Fruit fly (Drosophila melanogaster): ENCODE measurements around the gene RpL34a.

RpL34a gene

dm6 chr3R:26036153-26037144 is 22.6 kb downstream of the RpL34a start (continued):
- TF ChIP-seq nau (GFP tag; optimal IDR thresholded peaks at IDR 0.05) (peak; percentile 78), pho (GFP tag; optimal IDR thresholded peaks at IDR 0.05) (peak; percentile 19), hbn (GFP tag; IDR thresholded peaks at IDR 0.05; ENCODE audit: partially characterized antibody) (0 out of 2 replicates have a peak, but pooled peaks have one; percentile 25), pan (optimal IDR thresholded peaks at IDR 0.05) (no peak), pan (GFP tag; optimal IDR thresholded peaks at IDR 0.05 in 1 of 2, IDR thresholded peaks at IDR 0.05 in 1 of 2) (peak in 1 of 2 experiments; percentile 29), Gug (GFP tag; IDR thresholded peaks at IDR 0.05) (peak; percentile 17; the same call in 1 of the 4 replicates), pb (GFP tag; optimal IDR thresholded peaks at IDR 0.05) (peak; percentile 37), Sry-δ (GFP tag; optimal IDR thresholded peaks at IDR 0.05) (no peak), CG31388 (GFP tag; optimal IDR thresholded peaks at IDR 0.05) (peak; percentile 55), CG8388 (GFP tag; optimal IDR thresholded peaks at IDR 0.05) (peak; percentile 95), CG17361 (GFP tag; IDR thresholded peaks at IDR 0.05) (peak; percentile 98), CG11247 (GFP tag; IDR thresholded peaks at IDR 0.05) (no peak), CG6683 (GFP tag; optimal IDR thresholded peaks at IDR 0.05) (peak; percentile 63), CG3995 (GFP tag; optimal IDR thresholded peaks at IDR 0.05) (no peak), Ets65A (GFP tag) (peak; percentile 90), ash1 (GFP tag; optimal IDR thresholded peaks at IDR 0.05) (no peak), CG15479 (GFP tag; optimal IDR thresholded peaks at IDR 0.05) (peak; percentile 97), disco-r (GFP tag; optimal IDR thresholded peaks at IDR 0.05) (peak; percentile 50), tll (GFP tag; optimal IDR thresholded peaks at IDR 0.05) (peak in 1 of 2 experiments; percentile 61), CG18262 (tag; optimal IDR thresholded peaks at IDR 0.05) (peak; percentile 99), Nf-YC (tag; optimal IDR thresholded peaks at IDR 0.05) (peak; percentile 70), ERR (GFP tag; optimal IDR thresholded peaks at IDR 0.05) (no peak), Dip2 (GFP tag; IDR thresholded peaks at IDR 0.05) (no peak), NK7.1 (GFP tag; optimal IDR thresholded peaks at IDR 0.05) (peak; percentile 19), CG17359 (tag; optimal IDR thresholded peaks at IDR 0.05) (peak; percentile 88), Xbp1 (GFP tag; optimal IDR thresholded peaks at IDR 0.05) (peak; percentile 71), CG13287 (GFP tag; IDR thresholded peaks at IDR 0.05; ENCODE audit: partially characterized antibody) (no peak), bsh (GFP tag; optimal IDR thresholded peaks at IDR 0.05) (peak; percentile 84 to 96), Optix (GFP tag; IDR thresholded peaks at IDR 0.05) (no peak), CG11696 (GFP tag; IDR thresholded peaks at IDR 0.05) (peak; percentile 98), CG10147 (GFP tag; optimal IDR thresholded peaks at IDR 0.05) (peak; percentile 71), Eip74EF (GFP tag; optimal IDR thresholded peaks at IDR 0.05) (peak in 1 of 2 experiments; percentile 94), Six4 (GFP tag; optimal IDR thresholded peaks at IDR 0.05) (peak; percentile 74), odd (GFP tag; optimal IDR thresholded peaks at IDR 0.05) (peak; percentile 87), CG12769 (tag; optimal IDR thresholded peaks at IDR 0.05) (peak; percentile 37), CG18476 (GFP tag; optimal IDR thresholded peaks at IDR 0.05) (peak; percentile 87), CG3726 (GFP tag; IDR thresholded peaks at IDR 0.05) (no peak), Max (GFP tag; optimal IDR thresholded peaks at IDR 0.05) (peak; percentile 40), CG18619 (GFP tag; optimal IDR thresholded peaks at IDR 0.05) (peak; percentile 84), slp2 (GFP tag; optimal IDR thresholded peaks at IDR 0.05) (peak; percentile 73), crp (GFP tag; optimal IDR thresholded peaks at IDR 0.05) (peak in 1 of 2 experiments; percentile 47), Opbp (GFP tag; IDR thresholded peaks at IDR 0.05; ENCODE audit: partially characterized antibody) (0 out of 3 replicates have a peak, but pooled peaks have one; percentile 27), CG14860 (GFP tag; IDR thresholded peaks at IDR 0.05; ENCODE audit: partially characterized antibody) (0 out of 3 replicates have a peak, but pooled peaks have one; percentile 33), CG4707 (GFP tag; optimal IDR thresholded peaks at IDR 0.05) (peak; percentile 83), chif (GFP tag; optimal IDR thresholded peaks at IDR 0.05) (peak; percentile 40 to 89), Hsf (GFP tag; optimal IDR thresholded peaks at IDR 0.05) (peak; percentile 83)
